Worm (Caenorhabditis elegans) whole organism, mixed stage, embryonic: ENCODE measurements around the gene hcp-2.

Experiments
- blmp-1 ChIP-seq: fragments of 150-350 bp; optimal IDR thresholded peaks from 2 replicates; lab custom pipeline; 2014; ENCODE audit warnings: missing biosample characterization, missing genetic modification characterization
- ceh-83 ChIP-seq: fragments of 200-800 bp; sonication (Bioruptor generic); optimal IDR thresholded peaks from 2 replicates; lab custom pipeline; 2018; ENCODE audit warnings: mild to moderate bottlenecking, missing genetic modification characterization, missing compliant biosample characterization
- lin-13 ChIP-seq: fragments of 150-350 bp; optimal IDR thresholded peaks from 2 replicates; lab custom pipeline; 2014; ENCODE audit warnings: missing biosample characterization, missing genetic modification characterization
- lsy-2 ChIP-seq: fragments of 150-350 bp; optimal IDR thresholded peaks from 2 replicates; lab custom pipeline; 2014; ENCODE audit warnings: missing biosample characterization, missing genetic modification characterization
- mab-5 ChIP-seq: fragments of 150-350 bp; optimal IDR thresholded peaks from 2 replicates; lab custom pipeline; 2014; ENCODE audit warnings: missing biosample characterization, missing genetic modification characterization
- mep-1 ChIP-seq: fragments of 150-350 bp; optimal IDR thresholded peaks from 2 replicates; lab custom pipeline; 2017; ENCODE audit warnings: missing biosample characterization, missing genetic modification reagents, missing genetic modification characterization, inconsistent platforms
- nhr-12 ChIP-seq: fragments of 150-350 bp; optimal IDR thresholded peaks from 2 replicates; lab custom pipeline; 2014; ENCODE audit warnings: missing biosample characterization, missing genetic modification characterization
- nhr-2 ChIP-seq: fragments of 150-350 bp; optimal IDR thresholded peaks from 2 replicates; lab custom pipeline; 2014; ENCODE audit warnings: missing biosample characterization, missing genetic modification characterization
- nhr-237 ChIP-seq: fragments of 150-350 bp; optimal IDR thresholded peaks from 2 replicates; lab custom pipeline; 2014; ENCODE audit warnings: missing biosample characterization, missing genetic modification characterization
- nhr-28 ChIP-seq: fragments of 150-350 bp; optimal IDR thresholded peaks from 2 replicates; lab custom pipeline; 2014; ENCODE audit warnings: missing biosample characterization, missing genetic modification characterization
- nhr-76 ChIP-seq: sonication (generic microtip); optimal IDR thresholded peaks from 2 replicates; lab custom pipeline; 2017; ENCODE audit warnings: missing biosample characterization, missing genetic modification characterization
- sem-2 ChIP-seq: fragments of 200-800 bp; sonication (Bioruptor generic); optimal IDR thresholded peaks from 2 replicates; lab custom pipeline; 2018; ENCODE audit warnings: mild to moderate bottlenecking, missing genetic modification characterization, missing compliant biosample characterization
- snpc-4 ChIP-seq: fragments of 150-350 bp; optimal IDR thresholded peaks from 2 replicates; lab custom pipeline; 2014; ENCODE audit warnings: missing biosample characterization, missing genetic modification characterization
- unc-62 ChIP-seq: fragments of 150-350 bp; optimal IDR thresholded peaks from 2 replicates; lab custom pipeline; 2014; ENCODE audit warnings: missing biosample characterization, missing genetic modification reagents, missing genetic modification characterization

ce11 chrV:9630542-9630941 lies 15.1 kb upstream of the hcp-2 start:
- TF ChIP-seq lsy-2 (tag; lab: Kevin White, UChicago) (no peak), nhr-237 (tag; lab: Kevin White, UChicago) (no peak), nhr-28 (no peak), unc-62 (GFP tag; lab: Kevin White, UChicago) (no peak), lin-13 (no peak), nhr-12 (tag; lab: Kevin White, UChicago) (no peak), blmp-1 (tag; lab: Kevin White, UChicago) (no peak), snpc-4 (tag; lab: Kevin White, UChicago) (no peak), nhr-76 (no peak), mab-5 (tag; lab: Kevin White, UChicago) (no peak), mep-1 (tag; lab: Kevin White, UChicago) (no peak), nhr-2 (tag; lab: Kevin White, UChicago) (no peak), ceh-83 (GFP tag; lab: Kevin White, UChicago) (no peak), sem-2 (no peak)
